Worm (Caenorhabditis elegans) whole organism, L3 larva: ENCODE results near the gene F56C9.10.

ENCODE experiments used
- egl-27 ChIP-seq: sonication (generic microtip); optimal IDR thresholded peaks from 4 replicates; lab custom pipeline; 2017; ENCODE audit warnings: missing biosample characterization, missing genetic modification reagents, missing genetic modification characterization
- jun-1 ChIP-seq: fragments of 150-350 bp; optimal IDR thresholded peaks from 2 replicates; lab custom pipeline; 2014; ENCODE audit warnings: missing biosample characterization, missing genetic modification reagents, missing genetic modification characterization
- pha-4 ChIP-seq: fragments of 150-350 bp; optimal IDR thresholded peaks from 2 replicates; lab custom pipeline; 2014; ENCODE audit warnings: missing biosample characterization, missing genetic modification reagents, missing genetic modification characterization
- ztf-11 ChIP-seq: fragments of 150-350 bp; optimal IDR thresholded peaks from 2 replicates; lab custom pipeline; 2014; ENCODE audit warnings: missing biosample characterization, missing genetic modification characterization

DNA sequence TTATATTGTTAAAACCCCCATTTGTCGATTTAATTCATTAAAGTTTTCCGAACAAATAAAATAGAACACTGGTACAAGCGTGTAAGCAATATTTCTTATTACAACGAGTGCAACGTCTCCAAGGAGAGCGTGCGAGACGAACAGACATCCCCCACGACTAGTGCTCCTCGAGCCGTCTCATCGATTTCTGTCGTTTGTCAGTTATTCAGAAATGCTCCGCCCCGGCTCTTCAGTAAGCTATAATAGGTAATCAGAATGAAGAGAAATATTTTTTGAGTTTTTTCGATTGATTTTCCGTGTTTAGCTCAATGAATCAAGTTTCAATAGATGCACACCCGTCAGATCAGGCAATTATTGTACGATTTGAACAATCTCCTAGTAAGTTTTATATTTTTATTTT lies 3.6 kb upstream of the F56C9.10 start, which contains the start of gene kap-1:
- no peak for TF ChIP-seq pha-4 (tag; lab: Kevin White, UChicago)
- TF ChIP-seq egl-27 (tag; lab: Kevin White, UChicago): no peak
- TF ChIP-seq jun-1: no peak
- TF ChIP-seq ztf-11 (tag; lab: Kevin White, UChicago): no peak
